Fruit fly (Drosophila melanogaster) whole organism, embryonic: ENCODE measurements around the gene CG4025.

ENCODE experiments used
- Abd-B ChIP-seq: fragments of 200-800 bp; sonication (Bioruptor generic); optimal IDR thresholded peaks from 2 replicates; lab custom pipeline; 2018; ENCODE audit warnings: missing biosample characterization, mild to moderate bottlenecking, missing genetic modification characterization, moderate library complexity
- Blimp-1 ChIP-seq: fragments of 200-800 bp; sonication (Bioruptor generic); optimal IDR thresholded peaks from 3 replicates; lab custom pipeline; 2018; ENCODE audit warnings: missing biosample characterization, missing genetic modification characterization, mild to moderate bottlenecking, moderate library complexity, missing genetic modification reagents
- Bteb2 ChIP-seq: fragments of 200-800 bp; sonication (Bioruptor generic); optimal IDR thresholded peaks from 2 replicates; lab custom pipeline; 2016; ENCODE audit warnings: missing biosample characterization, missing genetic modification characterization
- CG10267 ChIP-seq: fragments of 200-800 bp; sonication (Bioruptor generic); optimal IDR thresholded peaks from 2 replicates; lab custom pipeline; 2018; ENCODE audit warnings: missing biosample characterization, mild to moderate bottlenecking, missing genetic modification characterization, moderate library complexity
- CG10366 ChIP-seq: fragments of 200-800 bp; sonication (Bioruptor generic); IDR thresholded peaks from 2 replicates; pipeline ENCODE4 v1.3.6; 2022; ENCODE audit warnings: missing biosample characterization, missing genetic modification characterization
- CG11398 ChIP-seq: fragments of 200-800 bp; sonication (Bioruptor generic); optimal IDR thresholded peaks from 2 replicates; lab custom pipeline; 2016; ENCODE audit warnings: missing biosample characterization, missing genetic modification characterization
- CG12219 ChIP-seq: fragments of 200-800 bp; sonication (Bioruptor generic); optimal IDR thresholded peaks from 3 replicates; lab custom pipeline; 2018; ENCODE audit warnings: missing biosample characterization, mild to moderate bottlenecking, missing genetic modification characterization
- CG15073 ChIP-seq: fragments of 200-800 bp; sonication (Bioruptor generic); optimal IDR thresholded peaks from 2 replicates; lab custom pipeline; 2016; ENCODE audit warnings: missing biosample characterization, missing genetic modification characterization
- CG16779 ChIP-seq: fragments of 200-800 bp; sonication (Bioruptor generic); IDR thresholded peaks from 2 replicates; pipeline ENCODE4 v1.3.6; 2022; ENCODE audit warnings: missing biosample characterization, missing genetic modification characterization
- CG17829 ChIP-seq: fragments of 200-800 bp; optimal IDR thresholded peaks from 2 replicates; lab custom pipeline; 2019; ENCODE audit warnings: missing biosample characterization, mild to moderate bottlenecking, missing genetic modification characterization, moderate library complexity
- CG18599 ChIP-seq: fragments of 200-800 bp; sonication (Bioruptor generic); optimal IDR thresholded peaks from 3 replicates; lab custom pipeline; 2017; ENCODE audit warnings: missing biosample characterization, missing genetic modification characterization, mild to moderate bottlenecking, moderate library complexity, missing genetic modification reagents
- CG32772 ChIP-seq: fragments of 200-800 bp; sonication (Bioruptor generic); IDR thresholded peaks from 2 replicates; pipeline ENCODE4 v1.3.6; 2022; ENCODE audit warnings: missing biosample characterization, missing genetic modification characterization
- CG6175 ChIP-seq: fragments of 200-800 bp; sonication (Bioruptor generic); IDR thresholded peaks from 3 replicates; pipeline ENCODE4 v1.3.6; 2022; ENCODE audit warnings: missing biosample characterization, missing genetic modification characterization
- CG8388 ChIP-seq: fragments of 200-800 bp; sonication (Bioruptor generic); optimal IDR thresholded peaks from 2 replicates; lab custom pipeline; 2019; ENCODE audit warnings: missing biosample characterization, mild to moderate bottlenecking, missing genetic modification characterization, moderate library complexity
- CG8478 ChIP-seq: fragments of >200 bp; optimal IDR thresholded peaks from 2 replicates; lab custom pipeline; 2018
- CkIIα-i1 ChIP-seq: fragments of 200-800 bp; sonication (Bioruptor generic); IDR thresholded peaks from 2 replicates; pipeline ENCODE4 v1.3.6; 2022; ENCODE audit warnings: missing biosample characterization, missing genetic modification characterization
- CoRest ChIP-seq: fragments of 200-800 bp; sonication (Bioruptor generic); optimal IDR thresholded peaks from 3 replicates; lab custom pipeline; 2018; ENCODE audit warnings: missing biosample characterization, mild to moderate bottlenecking, missing genetic modification characterization, moderate library complexity
- Deaf1 ChIP-seq: fragments of 200-800 bp; optimal IDR thresholded peaks from 3 replicates; lab custom pipeline; 2019; ENCODE audit warnings: missing biosample characterization, mild to moderate bottlenecking, missing genetic modification characterization, moderate library complexity
- Doc2 ChIP-seq: fragments of 200-800 bp; sonication (Bioruptor generic); IDR thresholded peaks from 2 replicates; pipeline ENCODE4 v1.3.6; 2022; ENCODE audit warnings: missing biosample characterization, missing genetic modification characterization
- Elba2 ChIP-seq: fragments of 200-800 bp; sonication (Bioruptor generic); optimal IDR thresholded peaks from 3 replicates; lab custom pipeline; 2016; ENCODE audit warnings: missing biosample characterization, missing genetic modification characterization
- Fer3 ChIP-seq: fragments of 200-800 bp; sonication (Bioruptor generic); optimal IDR thresholded peaks from 2 replicates; lab custom pipeline; 2018; ENCODE audit warnings: missing biosample characterization, mild to moderate bottlenecking, missing genetic modification characterization, moderate library complexity
- Hmr ChIP-seq: fragments of 200-800 bp; sonication (Bioruptor generic); optimal IDR thresholded peaks from 3 replicates; lab custom pipeline; 2017; ENCODE audit warnings: mild to moderate bottlenecking, missing biosample characterization, missing genetic modification reagents, missing genetic modification characterization
- Med ChIP-seq: fragments of 200-800 bp; sonication (Bioruptor generic); peaks from one replicate; lab custom pipeline; 2016; ENCODE audit warnings: missing biosample characterization, missing genetic modification characterization, mild to moderate bottlenecking, inconsistent platforms, moderate library complexity
- Mes4 ChIP-seq: fragments of 200-800 bp; sonication (Bioruptor generic); optimal IDR thresholded peaks from 2 replicates; lab custom pipeline; 2016; ENCODE audit warnings: missing biosample characterization, missing genetic modification characterization
- Oaz ChIP-seq: fragments of 200-800 bp; sonication (Bioruptor generic); IDR thresholded peaks from 2 replicates; pipeline ENCODE4 v1.3.6; 2022; ENCODE audit warnings: missing biosample characterization, missing genetic modification characterization
- Scr ChIP-seq: fragments of 200-800 bp; sonication (Bioruptor generic); IDR thresholded peaks from 2 replicates; pipeline ENCODE4 v1.3.6; 2022; ENCODE audit warnings: missing biosample characterization, missing genetic modification characterization; ENCODE audit not compliant: partially characterized antibody
- Six4 ChIP-seq: fragments of 200-800 bp; sonication (Bioruptor generic); optimal IDR thresholded peaks from 2 replicates; lab custom pipeline; 2016; ENCODE audit warnings: missing biosample characterization, missing genetic modification characterization
- Xbp1 ChIP-seq: fragments of 200-800 bp; sonication (Bioruptor generic); optimal IDR thresholded peaks from 3 replicates; lab custom pipeline; 2016; ENCODE audit warnings: missing biosample characterization, mild to moderate bottlenecking, missing genetic modification characterization
- Xrp1 ChIP-seq: fragments of 200-800 bp; sonication (Bioruptor generic); IDR thresholded peaks from 2 replicates; pipeline ENCODE4 v1.3.6; 2022; ENCODE audit warnings: missing biosample characterization, missing genetic modification characterization
- ab ChIP-seq: fragments of 200-800 bp; sonication (Bioruptor generic); optimal IDR thresholded peaks from 2 replicates; lab custom pipeline; 2016; ENCODE audit warnings: missing biosample characterization, missing genetic modification characterization
- ara ChIP-seq: fragments of 200-800 bp; sonication (Bioruptor generic); IDR thresholded peaks from 2 replicates; pipeline ENCODE4 v1.3.6; 2022; ENCODE audit warnings: missing biosample characterization, missing genetic modification characterization
- ash1 ChIP-seq: fragments of 200-800 bp; sonication (Bioruptor generic); optimal IDR thresholded peaks from 2 replicates; lab custom pipeline; 2018; ENCODE audit warnings: missing biosample characterization, mild to moderate bottlenecking, missing genetic modification characterization
- bab2 ChIP-seq: fragments of 200-800 bp; sonication (Bioruptor generic); optimal IDR thresholded peaks from 2 replicates; lab custom pipeline; 2016; ENCODE audit warnings: missing biosample characterization, missing genetic modification characterization
- bbx ChIP-seq: fragments of 200-800 bp; sonication (Bioruptor generic); IDR thresholded peaks from 2 replicates; pipeline ENCODE4 v1.3.6; 2022; ENCODE audit warnings: missing biosample characterization, missing genetic modification characterization; ENCODE audit not compliant: partially characterized antibody
- bigmax ChIP-seq: fragments of 200-800 bp; sonication (Bioruptor generic); optimal IDR thresholded peaks from 2 replicates; lab custom pipeline; 2018; ENCODE audit warnings: missing biosample characterization, mild to moderate bottlenecking, missing genetic modification characterization
- danr ChIP-seq: fragments of 200-800 bp; sonication (Bioruptor generic); IDR thresholded peaks from 2 replicates; pipeline ENCODE4 v1.3.6; 2022; ENCODE audit warnings: missing biosample characterization, missing genetic modification characterization
- dmrt99B ChIP-seq: fragments of 200-800 bp; sonication (Bioruptor generic); optimal IDR thresholded peaks from 2 replicates; lab custom pipeline; 2018; ENCODE audit warnings: missing biosample characterization, mild to moderate bottlenecking, missing genetic modification characterization, moderate library complexity
- emc ChIP-seq: fragments of 200-800 bp; sonication (Bioruptor generic); optimal IDR thresholded peaks from 2 replicates; lab custom pipeline; 2016; ENCODE audit warnings: missing biosample characterization, missing genetic modification characterization
- fd96Cb ChIP-seq: fragments of 200-800 bp; sonication (Bioruptor generic); optimal IDR thresholded peaks from 2 replicates; lab custom pipeline; 2018; ENCODE audit warnings: missing biosample characterization, mild to moderate bottlenecking, missing genetic modification characterization, moderate library complexity
- jing ChIP-seq: fragments of 200-800 bp; sonication (Bioruptor generic); optimal IDR thresholded peaks from 2 replicates; lab custom pipeline; 2018; ENCODE audit warnings: missing biosample characterization, mild to moderate bottlenecking, missing genetic modification characterization
- ken ChIP-seq: fragments of 200-800 bp; sonication (Bioruptor generic); IDR thresholded peaks from 3 replicates; pipeline ENCODE4 v1.3.6; 2022; ENCODE audit warnings: missing biosample characterization, missing genetic modification characterization
- lilli ChIP-seq: fragments of 200-800 bp; sonication (Bioruptor generic); optimal IDR thresholded peaks from 3 replicates; lab custom pipeline; 2016; ENCODE audit warnings: missing biosample characterization, missing genetic modification characterization
- onecut ChIP-seq: fragments of 200-800 bp; sonication (Bioruptor generic); IDR thresholded peaks from 2 replicates; pipeline ENCODE4 v1.3.6; 2022; ENCODE audit warnings: missing biosample characterization, missing genetic modification characterization
- pfk ChIP-seq: fragments of 200-800 bp; sonication (Bioruptor generic); optimal IDR thresholded peaks from 2 replicates; lab custom pipeline; 2018; ENCODE audit warnings: missing biosample characterization, mild to moderate bottlenecking, missing genetic modification characterization, moderate library complexity
- salm ChIP-seq: fragments of 200-800 bp; sonication (Bioruptor generic); optimal IDR thresholded peaks from 2 replicates; lab custom pipeline; 2018; ENCODE audit warnings: missing biosample characterization, mild to moderate bottlenecking, missing genetic modification characterization
- schlank ChIP-seq: fragments of 200-800 bp; sonication (Bioruptor generic); optimal IDR thresholded peaks from 2 replicates; lab custom pipeline; 2018; ENCODE audit warnings: missing biosample characterization, mild to moderate bottlenecking, missing genetic modification characterization
- scrt ChIP-seq: fragments of 200-800 bp; sonication (Bioruptor generic); optimal IDR thresholded peaks from 2 replicates; lab custom pipeline; 2018; ENCODE audit warnings: missing biosample characterization, mild to moderate bottlenecking, missing genetic modification characterization, moderate library complexity
- tio ChIP-seq: fragments of 200-800 bp; sonication (Bioruptor generic); optimal IDR thresholded peaks from 2 replicates; lab custom pipeline; 2017; ENCODE audit warnings: missing biosample characterization, missing genetic modification characterization, inconsistent platforms
- twi ChIP-seq: fragments of 200-800 bp; optimal IDR thresholded peaks from 2 replicates; lab custom pipeline; 2019; ENCODE audit warnings: missing biosample characterization, mild to moderate bottlenecking, missing genetic modification characterization, moderate library complexity
- tx ChIP-seq: fragments of 200-800 bp; sonication (Bioruptor generic); optimal IDR thresholded peaks from 2 replicates; lab custom pipeline; 2016; ENCODE audit warnings: missing biosample characterization, missing genetic modification characterization
- vfl ChIP-seq: fragments of 200-800 bp; sonication (Bioruptor generic); optimal IDR thresholded peaks from 2 replicates; lab custom pipeline; 2016; ENCODE audit warnings: missing biosample characterization, missing genetic modification characterization

Gene CG4025

dm6 chrX:2083678-2084162 lies 7.0 kb downstream of the CG4025 start (continued):
- peak; percentile 56 for TF ChIP-seq Fer3 (tag; lab: Kevin White, UChicago)
- TF ChIP-seq emc: peak; percentile 29
- 0 out of 3 replicates have a peak, but pooled peaks have one; percentile 37 for TF ChIP-seq CG6175 (GFP tag; lab: Robert Waterston, UW)
- TF ChIP-seq bigmax (GFP tag; lab: Kevin White, UChicago): peak; percentile 59
- TF ChIP-seq danr (GFP tag; lab: Robert Waterston, UW): peak; percentile 55; the same call in 1 of the 2 replicates
- peak; percentile 17 for TF ChIP-seq vfl (GFP tag; lab: Kevin White, UChicago)
- peak; percentile 16; the same call in 1 of the 2 replicates for TF ChIP-seq Scr (GFP tag; lab: Robert Waterston, UW)
- no peak for TF ChIP-seq bbx (GFP tag; lab: Robert Waterston, UW)
- peak; percentile 63 for TF ChIP-seq twi (tag; lab: Kevin White, UChicago)
- 0 out of 2 replicates have a peak, but pooled peaks have one; percentile 39 for TF ChIP-seq Doc2 (GFP tag; lab: Robert Waterston, UW)
- TF ChIP-seq CG12219 (GFP tag; lab: Kevin White, UChicago): peak; percentile 80
- TF ChIP-seq fd96Cb (tag; lab: Kevin White, UChicago): peak; percentile 80
- peak; percentile 97 for TF ChIP-seq Med
- TF ChIP-seq CG8478: no peak
- peak; percentile 76 for TF ChIP-seq salm
- TF ChIP-seq CG17829 (tag; lab: Kevin White, UChicago): peak; percentile 82
- TF ChIP-seq CG16779 (GFP tag; lab: Robert Waterston, UW): no peak
- no peak for TF ChIP-seq CkIIα-i1
- TF ChIP-seq ab: peak; percentile 45
- peak; percentile 77 for TF ChIP-seq Abd-B (GFP tag; lab: Kevin White, UChicago)
- TF ChIP-seq jing (GFP tag; lab: Kevin White, UChicago): peak; percentile 72
- peak; percentile 84 for TF ChIP-seq ara
- no peak for TF ChIP-seq Elba2 (GFP tag; lab: Kevin White, UChicago)
- TF ChIP-seq CG15073 (GFP tag; lab: Kevin White, UChicago): peak; percentile 37
- TF ChIP-seq lilli: peak; percentile 81
- TF ChIP-seq scrt (GFP tag; lab: Kevin White, UChicago): peak; percentile 48
- TF ChIP-seq bab2 (GFP tag; lab: Kevin White, UChicago): peak; percentile 88
- TF ChIP-seq pfk: no peak
- peak; percentile 81 for TF ChIP-seq tx
- TF ChIP-seq Bteb2 (GFP tag; lab: Kevin White, UChicago): peak; percentile 47
- peak; percentile 87 for TF ChIP-seq CG10366 (GFP tag; lab: Robert Waterston, UW)
- peak; percentile 68; the same call in 1 of the 2 replicates for TF ChIP-seq Oaz (GFP tag; lab: Robert Waterston, UW)
- peak; percentile 83 for TF ChIP-seq CG32772 (GFP tag; lab: Robert Waterston, UW)
- TF ChIP-seq Deaf1: peak; percentile 44
- TF ChIP-seq Blimp-1 (GFP tag; lab: Kevin White, UChicago): peak; percentile 84
- TF ChIP-seq onecut: peak; percentile 71
- peak; percentile 84 for TF ChIP-seq Six4 (GFP tag; lab: Kevin White, UChicago)
- peak; percentile 86 for TF ChIP-seq dmrt99B (tag; lab: Kevin White, UChicago)
- peak; percentile 28 for TF ChIP-seq schlank (tag; lab: Kevin White, UChicago)
- peak; percentile 80 for TF ChIP-seq CG11398 (GFP tag; lab: Kevin White, UChicago)
- TF ChIP-seq CG8388 (GFP tag; lab: Kevin White, UChicago): peak; percentile 75
- TF ChIP-seq CG18599 (GFP tag; lab: Kevin White, UChicago): peak; percentile 80
- peak; percentile 78 for TF ChIP-seq CoRest (tag; lab: Kevin White, UChicago)
- TF ChIP-seq ken (GFP tag; lab: Robert Waterston, UW): peak; percentile 89
- peak; percentile 64 for TF ChIP-seq CG10267 (tag; lab: Kevin White, UChicago)
- peak; percentile 87 for TF ChIP-seq Xbp1 (GFP tag; lab: Kevin White, UChicago)
- peak; percentile 83 for TF ChIP-seq Mes4 (GFP tag; lab: Kevin White, UChicago)
- peak; percentile 77 for TF ChIP-seq Hmr (GFP tag; lab: Kevin White, UChicago)
- TF ChIP-seq tio (GFP tag; lab: Kevin White, UChicago): peak; percentile 49
- TF ChIP-seq Xrp1 (GFP tag; lab: Robert Waterston, UW): peak; percentile 90
- no peak for TF ChIP-seq ash1 (GFP tag; lab: Kevin White, UChicago)
